Worm (Caenorhabditis elegans) whole organism, L3 larva: ENCODE results near the gene C17C3.6.

ENCODE experiments used
- R02D3.7 ChIP-seq: fragments of 150-350 bp; optimal IDR thresholded peaks from 2 replicates; lab custom pipeline; 2014; ENCODE audit warnings: missing biosample characterization, missing genetic modification characterization
- ZK546.5 ChIP-seq: sonication (generic microtip); optimal IDR thresholded peaks from 2 replicates; lab custom pipeline; 2017; ENCODE audit warnings: missing biosample characterization, missing genetic modification characterization
- aly-2 ChIP-seq: fragments of 150-350 bp; optimal IDR thresholded peaks from 2 replicates; lab custom pipeline; 2014; ENCODE audit warnings: missing biosample characterization, missing genetic modification characterization
- ama-1 ChIP-seq: fragments of 150-350 bp; optimal IDR thresholded peaks from 2 replicates; lab custom pipeline; 2018
- ceh-16 ChIP-seq: sonication (generic microtip); optimal IDR thresholded peaks from 2 replicates; lab custom pipeline; 2017; ENCODE audit warnings: missing biosample characterization, missing genetic modification characterization
- ceh-28 ChIP-seq: fragments of 150-350 bp; optimal IDR thresholded peaks from 2 replicates; lab custom pipeline; 2014; ENCODE audit warnings: missing biosample characterization, missing genetic modification reagents, missing genetic modification characterization
- ceh-82 ChIP-seq: fragments of 150-350 bp; optimal IDR thresholded peaks from 2 replicates; lab custom pipeline; 2014; ENCODE audit warnings: missing biosample characterization, missing genetic modification characterization
- ceh-9 ChIP-seq: sonication (generic microtip); optimal IDR thresholded peaks from 2 replicates; lab custom pipeline; 2018; ENCODE audit warnings: missing biosample characterization, missing genetic modification characterization
- daf-12 ChIP-seq: fragments of 150-350 bp; optimal IDR thresholded peaks from 2 replicates; lab custom pipeline; 2014; ENCODE audit warnings: missing biosample characterization, missing genetic modification reagents, missing genetic modification characterization
- egl-27 ChIP-seq: sonication (generic microtip); optimal IDR thresholded peaks from 4 replicates; lab custom pipeline; 2017; ENCODE audit warnings: missing biosample characterization, missing genetic modification reagents, missing genetic modification characterization
- egl-5 ChIP-seq: fragments of 150-350 bp; optimal IDR thresholded peaks from 2 replicates; lab custom pipeline; 2017; ENCODE audit warnings: missing biosample characterization, missing genetic modification reagents, missing genetic modification characterization, inconsistent platforms
- elt-2 ChIP-seq: sonication (generic microtip); optimal IDR thresholded peaks from 2 replicates; lab custom pipeline; 2016; ENCODE audit warnings: missing genetic modification reagents, mild to moderate bottlenecking, missing genetic modification characterization, missing compliant biosample characterization
- elt-3 ChIP-seq, 3 experiments: fragments of 150-350 bp in 1 of 3; sonication (generic microtip) in 2 of 3; optimal IDR thresholded peaks; 2 replicates in 2 of 3; 4 replicates in 1 of 3; lab custom pipeline; 2014 to 2017; ENCODE audit warnings: missing biosample characterization in 3 of 3, missing genetic modification characterization in 3 of 3
- eor-1 ChIP-seq, 2 experiments: fragments of 150-350 bp; optimal IDR thresholded peaks; 2 replicates each; lab custom pipeline; 2014 to 2018; ENCODE audit warnings: missing biosample characterization in 2 of 2, missing genetic modification characterization in 2 of 2
- fkh-10 ChIP-seq: sonication (generic microtip); optimal IDR thresholded peaks from 2 replicates; lab custom pipeline; 2017; ENCODE audit warnings: missing biosample characterization, missing genetic modification reagents, missing genetic modification characterization
- fkh-2 ChIP-seq: fragments of 150-350 bp; optimal IDR thresholded peaks from 2 replicates; lab custom pipeline; 2014; ENCODE audit warnings: missing biosample characterization, missing genetic modification reagents, missing genetic modification characterization
- fos-1 ChIP-seq: fragments of 150-350 bp; optimal IDR thresholded peaks from 2 replicates; lab custom pipeline; 2014; ENCODE audit warnings: missing biosample characterization, missing genetic modification characterization
- hmg-11 ChIP-seq: sonication (generic microtip); optimal IDR thresholded peaks from 2 replicates; lab custom pipeline; 2016; ENCODE audit warnings: missing genetic modification characterization, missing compliant biosample characterization
- jun-1 ChIP-seq: fragments of 150-350 bp; optimal IDR thresholded peaks from 2 replicates; lab custom pipeline; 2014; ENCODE audit warnings: missing biosample characterization, missing genetic modification reagents, missing genetic modification characterization
- lin-15B ChIP-seq: fragments of 150-350 bp; optimal IDR thresholded peaks from 2 replicates; lab custom pipeline; 2014; ENCODE audit warnings: missing biosample characterization, missing genetic modification characterization
- lin-39 ChIP-seq: fragments of 150-350 bp; optimal IDR thresholded peaks from 2 replicates; lab custom pipeline; 2018; ENCODE audit warnings: missing biosample characterization, missing genetic modification reagents, missing genetic modification characterization
- lsy-12 ChIP-seq: sonication (generic microtip); optimal IDR thresholded peaks from 2 replicates; lab custom pipeline; 2016; ENCODE audit warnings: mild to moderate bottlenecking, missing genetic modification characterization, missing compliant biosample characterization
- mdl-1 ChIP-seq: fragments of 150-350 bp; optimal IDR thresholded peaks from 2 replicates; lab custom pipeline; 2014; ENCODE audit warnings: missing biosample characterization, missing genetic modification characterization
- mml-1 ChIP-seq: fragments of 150-350 bp; sonication (generic microtip); optimal IDR thresholded peaks from 3 replicates; lab custom pipeline; 2014; ENCODE audit warnings: missing biosample characterization, missing genetic modification characterization
- nfya-1 ChIP-seq: sonication (generic microtip); optimal IDR thresholded peaks from 2 replicates; lab custom pipeline; 2017; ENCODE audit warnings: missing genetic modification characterization, mild to moderate bottlenecking, missing compliant biosample characterization, antibody characterized with exemption, moderate library complexity; ENCODE audit not compliant: insufficient read depth
- nhr-12 ChIP-seq: fragments of 150-350 bp; optimal IDR thresholded peaks from 2 replicates; lab custom pipeline; 2014; ENCODE audit warnings: missing biosample characterization, missing genetic modification characterization
- nhr-23 ChIP-seq: fragments of 150-350 bp; optimal IDR thresholded peaks from 2 replicates; lab custom pipeline; 2014; ENCODE audit warnings: missing biosample characterization, missing genetic modification reagents, missing genetic modification characterization
- nhr-237 ChIP-seq: fragments of 150-350 bp; optimal IDR thresholded peaks from 2 replicates; lab custom pipeline; 2014; ENCODE audit warnings: missing biosample characterization, missing genetic modification characterization
- nhr-25 ChIP-seq: sonication (generic microtip); optimal IDR thresholded peaks from 2 replicates; lab custom pipeline; 2017; ENCODE audit warnings: missing biosample characterization, missing genetic modification characterization
- nhr-28 ChIP-seq: fragments of 150-350 bp; optimal IDR thresholded peaks from 2 replicates; lab custom pipeline; 2014; ENCODE audit warnings: missing biosample characterization, missing genetic modification characterization
- nhr-43 ChIP-seq: sonication (generic microtip); optimal IDR thresholded peaks from 2 replicates; lab custom pipeline; 2016; ENCODE audit warnings: mild to moderate bottlenecking, missing genetic modification characterization, missing compliant biosample characterization; ENCODE audit not compliant: poor library complexity, severe bottlenecking
- nhr-76 ChIP-seq: fragments of 150-350 bp; sonication (generic microtip); optimal IDR thresholded peaks from 5 replicates; lab custom pipeline; 2014; ENCODE audit warnings: missing biosample characterization, missing genetic modification characterization
- nhr-77 ChIP-seq: fragments of 150-350 bp; optimal IDR thresholded peaks from 2 replicates; lab custom pipeline; 2014; ENCODE audit warnings: missing biosample characterization, missing genetic modification characterization
- pha-4 ChIP-seq: fragments of 150-350 bp; optimal IDR thresholded peaks from 2 replicates; lab custom pipeline; 2014; ENCODE audit warnings: missing biosample characterization, missing genetic modification reagents, missing genetic modification characterization
- pqm-1 ChIP-seq: fragments of 150-350 bp; optimal IDR thresholded peaks from 2 replicates; lab custom pipeline; 2017; ENCODE audit warnings: missing biosample characterization, missing genetic modification characterization, inconsistent platforms
- skn-1 ChIP-seq: fragments of 150-350 bp; optimal IDR thresholded peaks from 2 replicates; lab custom pipeline; 2014; ENCODE audit warnings: missing biosample characterization, missing genetic modification characterization
- snpc-4 ChIP-seq: fragments of 150-350 bp; optimal IDR thresholded peaks from 2 replicates; lab custom pipeline; 2014; ENCODE audit warnings: missing biosample characterization, missing genetic modification characterization
- tbx-2 ChIP-seq: sonication (generic microtip); optimal IDR thresholded peaks from 2 replicates; lab custom pipeline; 2016; ENCODE audit warnings: mild to moderate bottlenecking, missing genetic modification characterization, missing compliant biosample characterization
- unc-39 ChIP-seq: sonication (generic microtip); optimal IDR thresholded peaks from 4 replicates; lab custom pipeline; 2017; ENCODE audit warnings: missing biosample characterization, missing genetic modification characterization
- unc-62 ChIP-seq: fragments of 150-350 bp; sonication (generic microtip); optimal IDR thresholded peaks from 4 replicates; lab custom pipeline; 2014; ENCODE audit warnings: missing biosample characterization, missing genetic modification reagents, missing genetic modification characterization
- zag-1 ChIP-seq: fragments of 150-350 bp; optimal IDR thresholded peaks from 2 replicates; lab custom pipeline; 2014; ENCODE audit warnings: missing biosample characterization, missing genetic modification characterization
- ztf-4 ChIP-seq: fragments of 150-350 bp; optimal IDR thresholded peaks from 2 replicates; lab custom pipeline; 2014; ENCODE audit warnings: missing biosample characterization, missing genetic modification characterization

The C17C3.6 gene

DNA sequence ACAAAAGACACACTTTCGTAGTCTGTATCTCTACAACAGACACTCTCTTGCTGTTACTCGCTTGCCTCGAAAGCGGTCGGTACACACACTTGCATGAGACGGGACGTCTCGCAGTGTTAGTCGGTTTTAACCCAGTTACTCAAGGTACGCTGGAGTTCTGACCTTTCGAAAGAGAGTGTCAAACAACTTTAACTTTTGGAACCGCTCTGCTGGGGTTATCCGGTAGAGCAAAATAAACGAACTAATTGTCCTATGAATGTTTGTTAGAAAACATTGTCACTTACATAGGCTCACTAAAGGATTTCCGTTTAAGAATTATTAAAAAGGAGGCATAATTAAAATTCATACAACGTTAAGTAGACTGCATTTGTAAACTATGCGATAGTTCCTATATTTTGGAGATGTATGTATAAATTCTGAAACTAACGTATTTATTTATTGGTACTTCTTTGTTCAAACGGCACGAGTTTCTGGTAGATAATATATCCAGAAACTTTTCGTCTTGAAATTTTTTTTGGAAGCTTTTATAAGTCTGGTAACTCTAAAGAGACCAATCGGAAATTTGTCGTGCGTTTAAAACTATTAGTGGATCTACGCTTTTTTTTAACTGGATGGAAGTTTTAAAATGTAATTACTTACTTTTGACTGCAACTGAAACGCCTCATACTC, 6.2 kb upstream of the C17C3.6 start (continued):
- TF ChIP-seq egl-27 (tag; lab: Kevin White, UChicago) (peak; percentile 71), nhr-77 (tag; lab: Kevin White, UChicago) (peak; percentile 93), lin-39 (tag; lab: Kevin White, UChicago) (peak; percentile 97), nhr-43 (peak; percentile 95), ceh-9 (tag; lab: Kevin White, UChicago) (no peak), tbx-2 (peak; percentile 97), nhr-76 (tag; lab: Kevin White, UChicago) (peak; percentile 52), pqm-1 (tag; lab: Kevin White, UChicago) (peak; percentile 94), skn-1 (peak; percentile 95), unc-62 (GFP tag; lab: Kevin White, UChicago) (peak; percentile 81)

DNA sequence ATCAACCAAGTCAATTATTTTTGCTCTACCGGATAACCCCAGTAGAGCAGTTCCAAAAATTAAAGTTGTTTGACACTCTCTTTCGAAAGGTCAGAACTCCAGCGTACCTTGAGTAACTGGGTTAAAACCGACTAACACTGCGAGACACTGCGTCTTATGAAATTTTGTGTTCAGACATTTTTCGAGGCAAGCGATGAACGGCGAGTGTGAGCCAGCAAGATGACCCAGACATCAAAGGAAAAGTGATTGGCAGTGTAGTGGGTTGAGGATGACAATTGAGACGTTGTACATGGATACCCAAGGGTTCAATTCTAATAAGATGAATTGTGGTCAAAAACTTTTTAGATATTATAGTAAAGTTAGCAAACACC, 5.7 kb upstream of the C17C3.6 start:
- TF ChIP-seq ceh-16 (tag; lab: Kevin White, UChicago) (no peak), hmg-11 (tag; lab: Kevin White, UChicago) (no peak), aly-2 (tag; lab: Kevin White, UChicago) (no peak), ama-1 (lab: Kevin White, UChicago) (peak; percentile 99), nhr-25 (tag; lab: Kevin White, UChicago) (peak; percentile 60), mdl-1 (tag; lab: Kevin White, UChicago) (no peak), egl-5 (peak; percentile 60), egl-27 (tag; lab: Kevin White, UChicago) (no peak), zag-1 (tag; lab: Kevin White, UChicago) (no peak), nhr-28 (no peak), pqm-1 (tag; lab: Kevin White, UChicago) (peak; percentile 31), fkh-2 (no peak), lin-15B (peak; percentile 26), lin-39 (tag; lab: Kevin White, UChicago) (peak; percentile 72), nhr-23 (tag; lab: Kevin White, UChicago) (peak; percentile 55), nhr-76 (tag; lab: Kevin White, UChicago) (no peak), R02D3.7 (tag; lab: Kevin White, UChicago) (no peak), nfya-1 (tag; lab: Kevin White, UChicago) (peak; percentile 80), nhr-43 (peak; percentile 63), pha-4 (tag; lab: Kevin White, UChicago) (peak; percentile 81), ztf-4 (tag; lab: Kevin White, UChicago) (no peak), jun-1 (tag; lab: Kevin White, UChicago) (peak; percentile 41), fkh-10 (no peak), unc-39 (no peak), fos-1 (tag; lab: Kevin White, UChicago) (no peak), mml-1 (no peak), eor-1 (tag; optimal IDR thresholded peaks at IDR 0.05; lab: Kevin White, UChicago) (no peak), snpc-4 (tag; lab: Kevin White, UChicago) (peak; percentile 99), skn-1 (peak; percentile 57), elt-2 (peak; percentile 84), unc-62 (GFP tag; lab: Kevin White, UChicago) (peak; percentile 51), ceh-28 (tag; lab: Kevin White, UChicago) (peak; percentile 58), ceh-82 (tag; lab: Kevin White, UChicago) (no peak)
- TF ChIP-seq, all 47 proteins: peak for 16

DNA sequence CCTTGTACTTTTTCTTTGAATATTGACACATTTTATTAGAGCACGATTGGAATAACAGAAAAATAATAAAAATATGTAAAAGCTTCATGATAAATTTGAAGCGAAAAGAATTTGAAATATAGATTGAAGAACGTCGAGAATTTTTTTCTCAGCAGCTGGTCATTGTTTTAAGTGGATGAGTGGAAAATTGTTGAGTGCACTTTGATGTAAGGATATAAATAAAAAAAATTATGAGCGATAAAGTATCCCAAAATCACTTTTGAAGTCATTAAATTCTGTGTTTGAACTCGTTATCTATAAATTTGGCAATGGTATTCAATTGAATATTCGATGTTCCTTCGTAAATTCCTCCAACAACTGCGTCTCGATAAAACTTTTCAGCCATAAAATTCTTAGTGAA, 5.1 kb upstream of the C17C3.6 start, which contains the start of gene ins-13:
ins-13 (minus strand) TSS at position 101 of the 400 bp plus-strand sequence.
- TF ChIP-seq nhr-12 (tag; lab: Kevin White, UChicago) (no peak), lin-15B (no peak), nhr-25 (tag; lab: Kevin White, UChicago) (no peak), R02D3.7 (tag; lab: Kevin White, UChicago) (no peak), lin-39 (tag; lab: Kevin White, UChicago) (no peak), egl-27 (tag; lab: Kevin White, UChicago) (no peak), mdl-1 (tag; lab: Kevin White, UChicago) (no peak), daf-12 (tag; lab: Kevin White, UChicago) (no peak), lsy-12 (tag; lab: Kevin White, UChicago) (no peak), nhr-237 (no peak), elt-2 (no peak), eor-1 (tag; optimal IDR thresholded peaks at IDR 0.05; lab: Kevin White, UChicago) (no peak), ceh-16 (tag; lab: Kevin White, UChicago) (no peak), elt-3 (tag; optimal IDR thresholded peaks at IDR 0.05; lab: Kevin White, UChicago) (no peak), tbx-2 (no peak), nhr-23 (tag; lab: Kevin White, UChicago) (no peak), ZK546.5 (tag; lab: Kevin White, UChicago) (no peak), unc-62 (GFP tag; lab: Kevin White, UChicago) (no peak), pha-4 (tag; lab: Kevin White, UChicago) (no peak)
